Worm (Caenorhabditis elegans): ENCODE measurements around the gene lact-1.

- TF ChIP-seq ets-7 (tag; optimal IDR thresholded peaks at IDR 0.05) (no peak), hmbx-1 (tag; optimal IDR thresholded peaks at IDR 0.05) (no peak), hmg-4 (GFP tag; optimal IDR thresholded peaks at IDR 0.05) (no peak), B0310.2 (tag; optimal IDR thresholded peaks at IDR 0.05) (no peak), ama-1 (optimal IDR thresholded peaks at IDR 0.05) (no peak), F13C5.2 (tag; optimal IDR thresholded peaks at IDR 0.05) (no peak), ceh-36 (tag; optimal IDR thresholded peaks at IDR 0.05) (no peak), pes-1 (GFP tag; IDR thresholded peaks at IDR 0.05) (no peak), tra-4 (tag; optimal IDR thresholded peaks at IDR 0.05) (no peak), aly-1 (tag; optimal IDR thresholded peaks at IDR 0.05) (no peak), flt-1 (GFP tag; IDR thresholded peaks at IDR 0.05) (no peak)
Measured at ce11 chrX:7298652-7299051, 38.5 kb upstream of the lact-1 start, which contains the start of gene K03A1.4.

All from whole organism, early embryonic.